Fruit fly (Drosophila melanogaster) whole organism, embryonic: ENCODE data around the gene CG45079.

Experiments
- CG11723 ChIP-seq: fragments of 200-800 bp; sonication (Bioruptor generic); optimal IDR thresholded peaks from 2 replicates; lab custom pipeline; 2017; ENCODE audit warnings: missing biosample characterization, mild to moderate bottlenecking, missing genetic modification characterization
- CG14667 ChIP-seq: fragments of 200-800 bp; sonication (Bioruptor generic); IDR thresholded peaks from 2 replicates; pipeline ENCODE4 v1.3.6; 2022; ENCODE audit warnings: missing biosample characterization, missing genetic modification characterization
- CG1529 ChIP-seq: fragments of 200-800 bp; sonication (Bioruptor generic); optimal IDR thresholded peaks from 3 replicates; lab custom pipeline; 2018; ENCODE audit warnings: missing biosample characterization, missing genetic modification characterization
- CG15479 ChIP-seq: fragments of 200-800 bp; sonication (Bioruptor generic); optimal IDR thresholded peaks from 3 replicates; lab custom pipeline; 2019; ENCODE audit warnings: missing biosample characterization, mild to moderate bottlenecking, missing genetic modification characterization, moderate library complexity
- CG15696 ChIP-seq: fragments of 200-800 bp; sonication (Bioruptor generic); optimal IDR thresholded peaks from 2 replicates; lab custom pipeline; 2019; ENCODE audit warnings: missing biosample characterization, mild to moderate bottlenecking, missing genetic modification characterization, moderate library complexity
- CG17802 ChIP-seq: fragments of 200-800 bp; sonication (Bioruptor generic); optimal IDR thresholded peaks from 2 replicates; lab custom pipeline; 2018; ENCODE audit warnings: missing biosample characterization, mild to moderate bottlenecking, missing genetic modification characterization, moderate library complexity
- CG18476 ChIP-seq: fragments of 200-800 bp; sonication (Bioruptor generic); optimal IDR thresholded peaks from 2 replicates; lab custom pipeline; 2016; ENCODE audit warnings: missing biosample characterization, mild to moderate bottlenecking, missing genetic modification characterization
- CG34224 ChIP-seq: fragments of 200-800 bp; sonication (Bioruptor generic); IDR thresholded peaks from 3 replicates; pipeline ENCODE4 v1.3.6; 2022; ENCODE audit warnings: missing biosample characterization, missing genetic modification characterization; ENCODE audit not compliant: partially characterized antibody
- CG3847 ChIP-seq: fragments of 200-800 bp; sonication (Bioruptor generic); IDR thresholded peaks from 2 replicates; pipeline ENCODE4 v1.3.6; 2022; ENCODE audit warnings: missing biosample characterization, missing genetic modification characterization
- CG3995 ChIP-seq: fragments of 200-800 bp; sonication (Bioruptor generic); optimal IDR thresholded peaks from 3 replicates; lab custom pipeline; 2016; ENCODE audit warnings: missing biosample characterization, missing genetic modification characterization
- CG4707 ChIP-seq: fragments of 200-800 bp; sonication (Bioruptor generic); optimal IDR thresholded peaks from 2 replicates; lab custom pipeline; 2018; ENCODE audit warnings: missing biosample characterization, mild to moderate bottlenecking, missing genetic modification characterization, moderate library complexity
- CG4820 ChIP-seq: fragments of 200-800 bp; sonication (Bioruptor generic); optimal IDR thresholded peaks from 3 replicates; lab custom pipeline; 2016; ENCODE audit warnings: missing biosample characterization, missing genetic modification characterization
- CG6272 ChIP-seq: fragments of 200-800 bp; sonication (Bioruptor generic); IDR thresholded peaks from 2 replicates; pipeline ENCODE4 v1.3.6; 2022; ENCODE audit warnings: missing biosample characterization, missing genetic modification characterization
- CG6813 ChIP-seq: fragments of 200-800 bp; sonication (Bioruptor generic); optimal IDR thresholded peaks from 2 replicates; lab custom pipeline; 2017; ENCODE audit warnings: missing biosample characterization, missing genetic modification characterization, mild to moderate bottlenecking, moderate library complexity, missing genetic modification reagents
- CG8089 ChIP-seq: fragments of 200-800 bp; sonication (Bioruptor generic); optimal IDR thresholded peaks from 3 replicates; lab custom pipeline; 2016; ENCODE audit warnings: missing biosample characterization, missing genetic modification characterization
- CG8765 ChIP-seq: fragments of 200-800 bp; sonication (Bioruptor generic); IDR thresholded peaks from 2 replicates; pipeline ENCODE4 v1.3.6; 2022; ENCODE audit warnings: missing biosample characterization, missing genetic modification characterization
- CG8944 ChIP-seq: fragments of 200-800 bp; sonication (Bioruptor generic); optimal IDR thresholded peaks from 3 replicates; lab custom pipeline; 2016; ENCODE audit warnings: missing biosample characterization, missing genetic modification characterization
- CkIIα-i1 ChIP-seq: fragments of 200-800 bp; sonication (Bioruptor generic); IDR thresholded peaks from 2 replicates; pipeline ENCODE4 v1.3.6; 2022; ENCODE audit warnings: missing biosample characterization, missing genetic modification characterization
- Dip2 ChIP-seq: fragments of 200-800 bp; sonication (Bioruptor generic); IDR thresholded peaks from 2 replicates; pipeline ENCODE4 v1.3.6; 2022; ENCODE audit warnings: missing biosample characterization, missing genetic modification characterization
- Dll ChIP-seq: fragments of 200-800 bp; sonication (Bioruptor generic); IDR thresholded peaks from 4 replicates; pipeline ENCODE4 v1.3.6; 2022; ENCODE audit warnings: missing biosample characterization, missing genetic modification characterization; ENCODE audit not compliant: partially characterized antibody
- Ets65A ChIP-seq: fragments of 200-800 bp; sonication (Bioruptor generic); peaks from one replicate; lab custom pipeline; 2016; ENCODE audit warnings: missing biosample characterization, missing genetic modification characterization
- Fer2 ChIP-seq: fragments of 200-800 bp; sonication (Bioruptor generic); optimal IDR thresholded peaks from 2 replicates; lab custom pipeline; 2018; ENCODE audit warnings: missing biosample characterization, mild to moderate bottlenecking, missing genetic modification characterization, moderate library complexity
- Mrtf ChIP-seq: fragments of 200-800 bp; sonication (Bioruptor generic); IDR thresholded peaks from 3 replicates; pipeline ENCODE4 v1.3.6; 2022; ENCODE audit warnings: missing biosample characterization, missing genetic modification characterization
- PHDP ChIP-seq: fragments of 200-800 bp; sonication (Bioruptor generic); optimal IDR thresholded peaks from 3 replicates; lab custom pipeline; 2018; ENCODE audit warnings: missing biosample characterization, mild to moderate bottlenecking, missing genetic modification characterization, moderate library complexity
- ab ChIP-seq: fragments of 200-800 bp; sonication (Bioruptor generic); optimal IDR thresholded peaks from 2 replicates; lab custom pipeline; 2016; ENCODE audit warnings: missing biosample characterization, missing genetic modification characterization
- bsh ChIP-seq, 2 experiments: fragments of 200-800 bp; sonication (Bioruptor generic); optimal IDR thresholded peaks; 2 replicates each; lab custom pipeline; 2017 to 2018; ENCODE audit warnings: mild to moderate bottlenecking in 2 of 2, missing biosample characterization in 2 of 2, missing genetic modification characterization in 2 of 2, moderate library complexity in 1 of 2
- chif ChIP-seq, 2 experiments: fragments of 200-800 bp; sonication (Bioruptor generic); optimal IDR thresholded peaks; 3 replicates each; lab custom pipeline; 2016; ENCODE audit warnings: missing biosample characterization in 2 of 2, missing genetic modification characterization in 2 of 2
- dati ChIP-seq: fragments of 200-800 bp; sonication (Bioruptor generic); IDR thresholded peaks from 2 replicates; pipeline ENCODE4 v1.3.6; 2022; ENCODE audit warnings: missing biosample characterization, missing genetic modification characterization
- disco-r ChIP-seq: fragments of 200-800 bp; sonication (Bioruptor generic); optimal IDR thresholded peaks from 2 replicates; lab custom pipeline; 2016; ENCODE audit warnings: missing biosample characterization, missing genetic modification characterization
- ems ChIP-seq: fragments of 200-800 bp; sonication (Bioruptor generic); optimal IDR thresholded peaks from 3 replicates; lab custom pipeline; 2016; ENCODE audit warnings: missing biosample characterization, missing genetic modification characterization
- fd3F ChIP-seq: fragments of 200-800 bp; sonication (Bioruptor generic); optimal IDR thresholded peaks from 2 replicates; lab custom pipeline; 2018; ENCODE audit warnings: missing biosample characterization, mild to moderate bottlenecking, missing genetic modification characterization, moderate library complexity
- fd64A ChIP-seq: fragments of 200-800 bp; sonication (Bioruptor generic); optimal IDR thresholded peaks from 3 replicates; lab custom pipeline; 2018; ENCODE audit warnings: missing biosample characterization, mild to moderate bottlenecking, missing genetic modification characterization
- gce ChIP-seq: fragments of 200-800 bp; sonication (Bioruptor generic); IDR thresholded peaks from 3 replicates; pipeline ENCODE4 v1.3.6; 2022; ENCODE audit warnings: missing biosample characterization, missing genetic modification characterization
- gem ChIP-seq: fragments of 200-800 bp; sonication (Bioruptor generic); optimal IDR thresholded peaks from 2 replicates; lab custom pipeline; 2019; ENCODE audit warnings: missing biosample characterization, mild to moderate bottlenecking, missing genetic modification characterization, moderate library complexity
- grau ChIP-seq: fragments of 200-800 bp; optimal IDR thresholded peaks from 3 replicates; lab custom pipeline; 2019; ENCODE audit warnings: missing biosample characterization, mild to moderate bottlenecking, missing genetic modification characterization, moderate library complexity
- inv ChIP-seq: fragments of 200-800 bp; sonication (Bioruptor generic); IDR thresholded peaks from 2 replicates; pipeline ENCODE4 v1.3.6; 2022; ENCODE audit warnings: missing biosample characterization, missing genetic modification characterization; ENCODE audit not compliant: partially characterized antibody
- jing ChIP-seq: fragments of 200-800 bp; sonication (Bioruptor generic); optimal IDR thresholded peaks from 2 replicates; lab custom pipeline; 2018; ENCODE audit warnings: missing biosample characterization, mild to moderate bottlenecking, missing genetic modification characterization
- mld ChIP-seq: fragments of 200-800 bp; sonication (Bioruptor generic); IDR thresholded peaks from 3 replicates; pipeline ENCODE4 v1.3.6; 2022; ENCODE audit warnings: missing biosample characterization, missing genetic modification characterization; ENCODE audit not compliant: partially characterized antibody
- nerfin-1 ChIP-seq: fragments of 200-800 bp; sonication (Bioruptor generic); optimal IDR thresholded peaks from 3 replicates; lab custom pipeline; 2019; ENCODE audit warnings: missing biosample characterization, mild to moderate bottlenecking, missing genetic modification characterization, moderate library complexity
- odd ChIP-seq: fragments of 200-800 bp; sonication (Bioruptor generic); optimal IDR thresholded peaks from 2 replicates; lab custom pipeline; 2017; ENCODE audit warnings: missing biosample characterization, mild to moderate bottlenecking, missing genetic modification characterization
- pan ChIP-seq, 4 experiments: fragments of >200 bp in 3 of 4; fragments of 200-800 bp in 1 of 4; sonication (Bioruptor generic) in 1 of 4; optimal IDR thresholded peaks in 3 of 4; IDR thresholded peaks in 1 of 4; 2 replicates each; pipeline versions ENCODE4 v1.3.6 to Lab custom; 2017 to 2022; ENCODE audit warnings: missing biosample characterization in 2 of 4, missing genetic modification characterization in 2 of 4, mixed read lengths in 1 of 4
- repo ChIP-seq: fragments of 200-800 bp; sonication (Bioruptor generic); optimal IDR thresholded peaks from 2 replicates; lab custom pipeline; 2016; ENCODE audit warnings: missing biosample characterization, missing genetic modification characterization
- slou ChIP-seq: fragments of 200-800 bp; sonication (Bioruptor generic); optimal IDR thresholded peaks from 3 replicates; lab custom pipeline; 2016; ENCODE audit warnings: missing biosample characterization, missing genetic modification characterization
- slp2 ChIP-seq: fragments of 200-800 bp; sonication (Bioruptor generic); optimal IDR thresholded peaks from 2 replicates; lab custom pipeline; 2016; ENCODE audit warnings: missing biosample characterization, missing genetic modification characterization
- stc ChIP-seq: fragments of 200-800 bp; sonication (Bioruptor generic); IDR thresholded peaks from 2 replicates; pipeline ENCODE4 v1.3.6; 2022; ENCODE audit warnings: missing biosample characterization, missing genetic modification characterization
- tio ChIP-seq: fragments of 200-800 bp; sonication (Bioruptor generic); optimal IDR thresholded peaks from 2 replicates; lab custom pipeline; 2017; ENCODE audit warnings: missing biosample characterization, missing genetic modification characterization, inconsistent platforms
- ttk ChIP-seq: fragments of 200-800 bp; sonication (Bioruptor generic); IDR thresholded peaks from 2 replicates; pipeline ENCODE4 v2.1.2; 2022; ENCODE audit warnings: missing biosample characterization, missing genetic modification characterization
- twi ChIP-seq: fragments of 200-800 bp; optimal IDR thresholded peaks from 2 replicates; lab custom pipeline; 2019; ENCODE audit warnings: missing biosample characterization, mild to moderate bottlenecking, missing genetic modification characterization, moderate library complexity

Gene CG45079

DNA sequence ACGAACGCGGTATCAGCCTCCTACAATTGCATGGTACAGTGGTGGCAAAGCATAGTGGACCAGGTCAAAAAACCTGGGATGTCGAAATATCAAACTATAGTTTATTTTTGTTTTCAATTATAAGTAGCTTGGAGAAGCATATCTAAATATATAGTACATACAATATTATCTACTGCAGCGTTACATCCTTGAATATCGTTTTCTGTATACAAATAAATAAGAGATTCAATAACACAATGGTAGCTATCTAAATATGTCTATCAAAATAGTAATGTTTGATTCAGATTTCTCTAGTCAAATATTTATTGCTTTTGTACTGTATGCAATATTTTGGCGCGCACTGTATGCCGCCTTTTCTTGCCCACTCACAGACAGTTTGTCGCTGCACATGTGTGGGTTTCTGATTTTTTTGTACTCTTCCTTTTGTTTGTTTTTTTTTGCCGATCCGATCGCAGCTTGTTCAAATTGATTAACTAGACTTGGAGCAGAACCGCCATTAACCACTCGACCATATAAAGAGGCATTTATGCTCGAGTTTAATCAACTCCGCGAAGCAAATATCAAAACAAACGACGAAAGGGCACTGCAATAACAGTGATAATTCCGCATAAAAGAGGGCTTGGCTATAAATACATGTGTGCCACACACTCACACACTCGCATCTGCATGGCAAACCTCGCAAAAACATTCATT lies 43.5 kb upstream of the CG45079 start (continued):
- TF ChIP-seq CG15696 = peak; percentile 85
- TF ChIP-seq CG4707 (GFP tag; lab: Kevin White, UChicago) = peak; percentile 85
- TF ChIP-seq fd64A (GFP tag; lab: Kevin White, UChicago) = peak; percentile 65
- peak; percentile 97 for TF ChIP-seq PHDP (tag; lab: Kevin White, UChicago)
- peak; percentile 73 for TF ChIP-seq CG8765 (GFP tag; lab: Robert Waterston, UW)
- peak; percentile 96 for TF ChIP-seq CG1529 (GFP tag; lab: Kevin White, UChicago)
- peak; percentile 82 for TF ChIP-seq CG6272 (GFP tag; lab: Robert Waterston, UW)
- peak; percentile 94 for TF ChIP-seq nerfin-1 (tag; lab: Kevin White, UChicago)
- peak; percentile 73 for TF ChIP-seq dati
- TF ChIP-seq bsh (GFP tag; optimal IDR thresholded peaks at IDR 0.05; lab: Kevin White, UChicago) = peak; percentile 96 to 97
- no peak for TF ChIP-seq Dll (GFP tag; lab: Robert Waterston, UW)
- TF ChIP-seq CG11723 = peak; percentile 92
- TF ChIP-seq chif (GFP tag; optimal IDR thresholded peaks at IDR 0.05; lab: Kevin White, UChicago) = peak; percentile 89 to 93
- TF ChIP-seq jing (GFP tag; lab: Kevin White, UChicago) = peak; percentile 86
- TF ChIP-seq disco-r (GFP tag; lab: Kevin White, UChicago) = peak; percentile 89
- TF ChIP-seq CG3995 (GFP tag; lab: Kevin White, UChicago) = peak; percentile 47
- TF ChIP-seq fd3F = peak; percentile 91
- TF ChIP-seq mld (GFP tag; lab: Robert Waterston, UW) = no peak
- TF ChIP-seq CG15479 (GFP tag; lab: Kevin White, UChicago) = no peak
- peak; percentile 86 for TF ChIP-seq gce (GFP tag; lab: Robert Waterston, UW)
- peak; percentile 84 for TF ChIP-seq CG14667 (GFP tag; lab: Robert Waterston, UW)
- TF ChIP-seq CG8944 = peak; percentile 84
- TF ChIP-seq slp2 (GFP tag; lab: Kevin White, UChicago) = peak; percentile 90
- TF ChIP-seq gem (tag; lab: Kevin White, UChicago) = peak; percentile 98
- peak; percentile 95 for TF ChIP-seq grau (tag; lab: Kevin White, UChicago)
- TF ChIP-seq CG3847 (GFP tag; lab: Robert Waterston, UW) = peak; percentile 88
- TF ChIP-seq CG4820 = peak; percentile 93
- TF ChIP-seq CkIIα-i1 (GFP tag; lab: Robert Waterston, UW) = peak; percentile 63; the same call in 1 of the 2 replicates
- peak; percentile 68 for TF ChIP-seq repo (GFP tag; lab: Kevin White, UChicago)
- no peak; the same call in 2 of the 3 replicates for TF ChIP-seq CG34224 (GFP tag; lab: Robert Waterston, UW)
- peak; percentile 83 for TF ChIP-seq CG8089 (GFP tag; lab: Kevin White, UChicago)
- TF ChIP-seq Mrtf (GFP tag; lab: Robert Waterston, UW) = peak; percentile 88
- peak; percentile 63 for TF ChIP-seq CG17802 (tag; lab: Kevin White, UChicago)
- TF ChIP-seq tio (GFP tag; lab: Kevin White, UChicago) = peak; percentile 97
- TF ChIP-seq ttk (GFP tag; lab: Robert Waterston, UW) = peak; percentile 86
- TF ChIP-seq inv (GFP tag; lab: Robert Waterston, UW) = no peak
- peak; percentile 96 for TF ChIP-seq Ets65A (GFP tag; lab: Kevin White, UChicago)
- TF ChIP-seq stc (GFP tag; lab: Robert Waterston, UW) = peak; percentile 94
- peak; percentile 41; the same call in 1 of the 2 replicates for TF ChIP-seq Dip2
- TF ChIP-seq ems (GFP tag; lab: Kevin White, UChicago) = peak; percentile 92
- peak; percentile 92 for TF ChIP-seq slou (GFP tag; lab: Kevin White, UChicago)
- peak; percentile 94 for TF ChIP-seq CG18476 (GFP tag; lab: Kevin White, UChicago)
- TF ChIP-seq ab (GFP tag; lab: Kevin White, UChicago) = peak; percentile 73
- peak; percentile 97 for TF ChIP-seq odd (GFP tag; lab: Kevin White, UChicago)
- TF ChIP-seq CG6813 (GFP tag; lab: Kevin White, UChicago) = peak; percentile 94
- TF ChIP-seq Fer2 = peak; percentile 69
- TF ChIP-seq pan (optimal IDR thresholded peaks at IDR 0.05; lab: Kevin White, UChicago) = no peak
- peak in 1 of 2 experiments; percentile 96 for TF ChIP-seq pan (GFP tag; optimal IDR thresholded peaks at IDR 0.05 in 1 of 2, IDR thresholded peaks at IDR 0.05 in 1 of 2)
- TF ChIP-seq twi (tag; lab: Kevin White, UChicago) = peak; percentile 84
